Worm (Caenorhabditis elegans): ENCODE results near the gene dhhc-6.
A peak's percentile ranks its signal among the peaks of the same experiment; 100 is the strongest.

The dhhc-6 gene

DNA sequence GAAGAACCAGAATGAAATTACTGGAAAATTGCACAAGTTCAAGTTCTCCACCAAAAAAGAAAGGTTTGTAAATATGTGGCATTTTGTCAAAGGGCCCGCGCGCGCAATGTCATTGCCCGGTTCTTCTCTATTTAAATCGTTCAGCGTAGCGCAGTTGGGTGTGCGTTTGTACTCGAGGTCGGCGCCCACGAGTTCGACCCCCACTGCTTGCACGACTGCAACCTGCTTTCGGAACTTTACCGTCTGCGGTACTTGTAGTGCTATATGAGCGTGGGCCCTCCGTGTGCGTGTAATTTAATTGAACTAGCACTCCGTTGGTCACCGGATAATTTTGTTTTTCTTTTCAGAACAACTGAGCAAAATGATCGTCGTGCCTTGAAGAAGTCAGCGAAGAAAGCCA, 38.3 kb upstream of the dhhc-6 start (continued):
- TF ChIP-seq nhr-76 (tag; optimal IDR thresholded peaks at IDR 0.05) (no peak), lir-3 (tag; optimal IDR thresholded peaks at IDR 0.05) (peak; percentile 71), ztf-11 (tag; optimal IDR thresholded peaks at IDR 0.05) (no peak), zfp-2 (tag; optimal IDR thresholded peaks at IDR 0.05) (peak; percentile 60), F26F4.8 (GFP tag; conservative IDR thresholded peaks at IDR 0.05) (peak; percentile 89), pqm-1 (tag; optimal IDR thresholded peaks at IDR 0.05) (peak; percentile 14), fkh-10 (GFP tag; optimal IDR thresholded peaks at IDR 0.05) (no peak), saeg-2 (GFP tag; IDR thresholded peaks at IDR 0.05) (peak; percentile 51; the same call in 1 of the 2 replicates), zag-1 (tag; optimal IDR thresholded peaks at IDR 0.05) (no peak), ceh-32 (tag; optimal IDR thresholded peaks at IDR 0.05; ENCODE audit: poor library complexity) (no peak), tra-1 (GFP tag; IDR thresholded peaks at IDR 0.05) (peak; percentile 82), Y75B8A.6 (GFP tag; IDR thresholded peaks at IDR 0.05) (0 out of 2 replicates have a peak, but pooled peaks have one; percentile 27), Y48G9A.11 (GFP tag; IDR thresholded peaks at IDR 0.05) (peak; percentile 86), madf-9 (GFP tag; conservative IDR thresholded peaks at IDR 0.05) (peak; percentile 69; the same call in 1 of the 2 replicates), egl-43 (GFP tag; IDR thresholded peaks at IDR 0.05) (peak; percentile 98), pha-4 (GFP tag; IDR thresholded peaks at IDR 0.05) (peak; percentile 91), pha-4 (tag; optimal IDR thresholded peaks at IDR 0.05) (no peak), tag-97 (GFP tag; IDR thresholded peaks at IDR 0.05) (no peak), unc-39 (tag; optimal IDR thresholded peaks at IDR 0.05) (no peak), R02D3.7 (tag; optimal IDR thresholded peaks at IDR 0.05) (no peak), hlh-11 (tag; optimal IDR thresholded peaks at IDR 0.05) (peak; percentile 70), sdz-12 (GFP tag; optimal IDR thresholded peaks at IDR 0.05) (peak; percentile 75), attf-4 (tag; optimal IDR thresholded peaks at IDR 0.05) (no peak)

DNA sequence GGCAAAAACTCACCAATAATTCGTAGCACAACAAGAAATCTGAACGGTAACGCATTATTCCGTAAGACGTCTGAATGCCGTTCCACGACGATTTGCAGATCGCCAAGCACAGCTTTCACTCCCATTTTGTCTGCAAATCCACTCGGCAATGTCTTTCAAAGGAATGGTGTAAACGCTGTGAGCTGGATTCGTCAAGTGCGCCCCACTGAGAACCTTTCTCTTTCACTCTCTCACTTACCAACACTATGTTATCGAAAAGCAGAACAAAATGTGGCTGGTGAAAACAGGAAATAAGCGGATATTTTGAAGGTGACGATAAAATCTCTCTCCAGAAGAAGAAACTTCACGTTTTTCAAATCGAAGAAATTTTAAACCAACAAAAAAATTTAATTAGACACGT, 35.9 kb upstream of the dhhc-6 start:
- TF ChIP-seq unc-62 (GFP tag; optimal IDR thresholded peaks at IDR 0.05 in 1 of 2): peak in 1 of 2 experiments; percentile 37
- TF ChIP-seq unc-62 (tag; optimal IDR thresholded peaks at IDR 0.05): no peak
- peak; percentile 62 for TF ChIP-seq mes-2 (tag; optimal IDR thresholded peaks at IDR 0.05; ENCODE audit: poor library complexity, severe bottlenecking)
- peak; percentile 44 for TF ChIP-seq aha-1 (tag)
- no peak for TF ChIP-seq ceh-62 (tag; optimal IDR thresholded peaks at IDR 0.05)
- 0 out of 2 replicates have a peak, but pooled peaks have one; percentile 15 for TF ChIP-seq php-3 (GFP tag; IDR thresholded peaks at IDR 0.05)
- no peak for TF ChIP-seq ctbp-1 (GFP tag; IDR thresholded peaks at IDR 0.05)
- peak; percentile 84 for TF ChIP-seq ama-1 (optimal IDR thresholded peaks at IDR 0.05)
- TF ChIP-seq arid-1 (GFP tag; conservative IDR thresholded peaks at IDR 0.05): no peak
- no peak for TF ChIP-seq ZK546.5 (tag; optimal IDR thresholded peaks at IDR 0.05)
- no peak for TF ChIP-seq daf-16 (GFP tag; optimal IDR thresholded peaks at IDR 0.05)
- peak; percentile 17 for TF ChIP-seq daf-16 (tag; optimal IDR thresholded peaks at IDR 0.05)
- no peak for TF ChIP-seq daf-8 (GFP tag; IDR thresholded peaks at IDR 0.05)
- TF ChIP-seq Y48G9A.11 (GFP tag; IDR thresholded peaks at IDR 0.05): 0 out of 2 replicates have a peak, but pooled peaks have one; percentile 21
- TF ChIP-seq ces-1 (GFP tag; optimal IDR thresholded peaks at IDR 0.05): no peak
- no peak for TF ChIP-seq zip-11 (GFP tag; IDR thresholded peaks at IDR 0.05)
- peak; percentile 26 for TF ChIP-seq hlh-11 (tag; optimal IDR thresholded peaks at IDR 0.05)
- TF ChIP-seq lsy-2 (tag; optimal IDR thresholded peaks at IDR 0.05): peak in 1 of 2 experiments; percentile 50
- TF ChIP-seq lin-15B (tag; optimal IDR thresholded peaks at IDR 0.05): no peak
- peak; percentile 20 for TF ChIP-seq dve-1 (tag; optimal IDR thresholded peaks at IDR 0.05; ENCODE audit: insufficient read depth)
- TF ChIP-seq saeg-2 (GFP tag; IDR thresholded peaks at IDR 0.05): 0 out of 2 replicates have a peak, but pooled peaks have one; percentile 14
- TF ChIP-seq lin-38 (GFP tag; IDR thresholded peaks at IDR 0.05): peak; percentile 70
- TF ChIP-seq dpl-1 (GFP tag; optimal IDR thresholded peaks at IDR 0.05): peak; percentile 41
- TF ChIP-seq ztf-11 (tag; optimal IDR thresholded peaks at IDR 0.05): no peak
- no peak for TF ChIP-seq ZK337.2 (GFP tag; IDR thresholded peaks at IDR 0.05)
- peak; percentile 51 for TF ChIP-seq mep-1 (tag; optimal IDR thresholded peaks at IDR 0.05)
- peak in 1 of 2 experiments; percentile 21 for TF ChIP-seq mdl-1 (tag; optimal IDR thresholded peaks at IDR 0.05)
- no peak for TF ChIP-seq lin-1 (GFP tag; IDR thresholded peaks at IDR 0.05)
- TF ChIP-seq unc-39 (tag; optimal IDR thresholded peaks at IDR 0.05): no peak
- TF ChIP-seq dmd-6 (GFP tag; IDR thresholded peaks at IDR 0.05): 0 out of 2 replicates have a peak, but pooled peaks have one; percentile 9
- no peak for TF ChIP-seq nhr-111 (GFP tag; optimal IDR thresholded peaks at IDR 0.05)
- TF ChIP-seq mxl-3 (GFP tag; optimal IDR thresholded peaks at IDR 0.05): peak; percentile 49
- peak; percentile 16 for TF ChIP-seq nhr-6 (tag; optimal IDR thresholded peaks at IDR 0.05)
